Fruit fly (Drosophila melanogaster) Kc167 (cell line): ENCODE measurements around the gene Rab3-GAP.

Source experiments
- insv ChIP-seq: fragments of >200 bp; optimal IDR thresholded peaks from 3 replicates; lab custom pipeline; 2018; ENCODE audit warnings: missing external identifiers
- psq ChIP-seq: fragments of >200 bp; optimal IDR thresholded peaks from 2 replicates; lab custom pipeline; 2017; ENCODE audit warnings: missing external identifiers

dm6 chr2L:12075850-12076249 is 12.9 kb upstream of the Rab3-GAP start, which contains the start of gene CG14947:
- TF ChIP-seq psq (lab: Kevin White, UChicago) (no peak), insv (lab: Kevin White, UChicago) (no peak)
